Worm (Caenorhabditis elegans) whole organism, L1 larva: ENCODE results near the gene rpl-25.1.
A peak's percentile ranks its signal among the peaks of the same experiment; 100 is the strongest.

ENCODE experiments used
- Y116A8C.19 ChIP-seq: sonication (generic microtip); optimal IDR thresholded peaks from 2 replicates; lab custom pipeline; 2016; ENCODE audit warnings: missing compliant biosample characterization, missing genetic modification characterization, borderline replicate concordance
- alr-1 ChIP-seq: fragments of 200-800 bp; sonication (Bioruptor generic); optimal IDR thresholded peaks from 2 replicates; lab custom pipeline; 2018; ENCODE audit warnings: borderline replicate concordance, mild to moderate bottlenecking, missing genetic modification characterization, missing compliant biosample characterization
- ama-1 ChIP-seq: fragments of 150-350 bp; optimal IDR thresholded peaks from 2 replicates; lab custom pipeline; 2014
- blmp-1 ChIP-seq: fragments of 150-350 bp; optimal IDR thresholded peaks from 2 replicates; lab custom pipeline; 2014; ENCODE audit warnings: missing biosample characterization, missing genetic modification characterization
- ceh-63 ChIP-seq: fragments of 200-800 bp; sonication (Bioruptor generic); optimal IDR thresholded peaks from 2 replicates; lab custom pipeline; 2018; ENCODE audit warnings: mild to moderate bottlenecking, missing genetic modification characterization, missing compliant biosample characterization
- ceh-8 ChIP-seq: fragments of 200-800 bp; sonication (Bioruptor generic); optimal IDR thresholded peaks from 2 replicates; lab custom pipeline; 2018; ENCODE audit warnings: mild to moderate bottlenecking, missing genetic modification characterization, moderate library complexity, missing compliant biosample characterization
- ceh-82 ChIP-seq, 3 experiments: fragments of 150-350 bp in 1 of 3; sonication (generic microtip) in 2 of 3; optimal IDR thresholded peaks; 2 replicates each; lab custom pipeline; 2014 to 2017; ENCODE audit warnings: missing biosample characterization in 3 of 3, missing genetic modification characterization in 3 of 3
- ceh-88 ChIP-seq: fragments of 200-800 bp; sonication (Bioruptor generic); IDR thresholded peaks from 2 replicates; pipeline ENCODE4 v1.3.6; 2022; ENCODE audit warnings: missing genetic modification characterization, missing compliant biosample characterization
- efl-1 ChIP-seq, 4 experiments: fragments of 150-350 bp; optimal IDR thresholded peaks in 3 of 4; peaks in 1 of 4; 1 replicate in 1 of 4; 2 replicates in 3 of 4; lab custom pipeline; 2014; ENCODE audit warnings: missing biosample characterization in 2 of 4, missing genetic modification characterization in 2 of 4, missing genetic modification reagents in 2 of 4
- efl-3 ChIP-seq: fragments of 200-800 bp; sonication (Bioruptor generic); optimal IDR thresholded peaks from 2 replicates; lab custom pipeline; 2018; ENCODE audit warnings: mild to moderate bottlenecking, missing genetic modification characterization, missing compliant biosample characterization
- egl-13 ChIP-seq: sonication (generic microtip); optimal IDR thresholded peaks from 2 replicates; lab custom pipeline; 2016; ENCODE audit warnings: missing genotype, missing genetic modification reagents, missing genetic modification characterization, missing compliant biosample characterization
- egl-27 ChIP-seq, 2 experiments: fragments of 150-350 bp in 1 of 2; sonication (generic microtip); optimal IDR thresholded peaks; 3 replicates each; lab custom pipeline; 2017 to 2018; ENCODE audit warnings: missing biosample characterization in 2 of 2, missing genetic modification characterization in 2 of 2, missing genetic modification reagents in 2 of 2
- elt-2 ChIP-seq: sonication (generic microtip); optimal IDR thresholded peaks from 2 replicates; lab custom pipeline; 2016; ENCODE audit warnings: missing genetic modification characterization, mild to moderate bottlenecking, inconsistent platforms, missing compliant biosample characterization, missing genetic modification reagents
- elt-3 ChIP-seq, 6 experiments: fragments of 150-350 bp in 1 of 6; sonication (generic microtip); optimal IDR thresholded peaks; 2 replicates each; lab custom pipeline; 2017 to 2018; ENCODE audit warnings: missing biosample characterization in 6 of 6, missing genetic modification characterization in 6 of 6, inconsistent platforms in 1 of 6
- fkh-10 ChIP-seq: sonication (generic microtip); optimal IDR thresholded peaks from 2 replicates; lab custom pipeline; 2017; ENCODE audit warnings: missing biosample characterization, missing genetic modification reagents, missing genetic modification characterization
- fkh-4 ChIP-seq: sonication (generic microtip); optimal IDR thresholded peaks from 2 replicates; lab custom pipeline; 2016; ENCODE audit warnings: missing compliant biosample characterization, missing genetic modification characterization, borderline replicate concordance
- fkh-8 ChIP-seq: sonication (generic microtip); optimal IDR thresholded peaks from 2 replicates; lab custom pipeline; 2016; ENCODE audit warnings: mild to moderate bottlenecking, missing genetic modification characterization, missing compliant biosample characterization
- grh-1 ChIP-seq: fragments of 200-800 bp; sonication (Bioruptor generic); IDR thresholded peaks from 2 replicates; pipeline ENCODE4 v1.3.6; 2022; ENCODE audit warnings: missing genetic modification reagents, missing genetic modification characterization, missing compliant biosample characterization
- hlh-17 ChIP-seq: fragments of 200-800 bp; sonication (Bioruptor generic); optimal IDR thresholded peaks from 2 replicates; lab custom pipeline; 2018; ENCODE audit warnings: missing genetic modification characterization, mild to moderate bottlenecking, missing compliant biosample characterization, moderate library complexity, borderline replicate concordance
- jun-1 ChIP-seq: fragments of 150-350 bp; optimal IDR thresholded peaks from 2 replicates; lab custom pipeline; 2014; ENCODE audit warnings: missing biosample characterization, missing genetic modification reagents, missing genetic modification characterization
- lin-14 ChIP-seq: fragments of 200-800 bp; sonication (Bioruptor generic); optimal IDR thresholded peaks from 2 replicates; lab custom pipeline; 2018; ENCODE audit warnings: mild to moderate bottlenecking, missing genetic modification characterization, moderate library complexity, missing compliant biosample characterization
- lin-15B ChIP-seq: fragments of 150-350 bp; sonication (generic microtip); optimal IDR thresholded peaks from 3 replicates; lab custom pipeline; 2014; ENCODE audit warnings: missing biosample characterization, missing genetic modification characterization
- lin-35 ChIP-seq, 2 experiments: fragments of 150-350 bp; optimal IDR thresholded peaks; 2 replicates each; lab custom pipeline; 2014; ENCODE audit warnings: missing biosample characterization in 2 of 2, missing genetic modification characterization in 2 of 2, missing genetic modification reagents in 2 of 2
- lin-39 ChIP-seq: fragments of 150-350 bp; optimal IDR thresholded peaks from 2 replicates; lab custom pipeline; 2014; ENCODE audit warnings: missing biosample characterization, missing genetic modification reagents, missing genetic modification characterization
- lir-3 ChIP-seq: sonication (generic microtip); optimal IDR thresholded peaks from 2 replicates; lab custom pipeline; 2016; ENCODE audit warnings: mild to moderate bottlenecking, missing genetic modification characterization, moderate library complexity, missing compliant biosample characterization; ENCODE audit not compliant: poor library complexity
- mab-9 ChIP-seq: fragments of 200-800 bp; sonication (Bioruptor generic); IDR thresholded peaks from 2 replicates; pipeline ENCODE4 v1.3.6; 2022; ENCODE audit warnings: missing genetic modification reagents, missing genetic modification characterization, missing compliant biosample characterization
- nhr-19 ChIP-seq: fragments of 200-800 bp; sonication (Bioruptor generic); conservative IDR thresholded peaks from 2 replicates; pipeline ENCODE4 v1.3.6; 2022; ENCODE audit warnings: missing genetic modification characterization, missing compliant biosample characterization
- nhr-20 ChIP-seq: sonication (generic microtip); optimal IDR thresholded peaks from 2 replicates; lab custom pipeline; 2016; ENCODE audit warnings: mild to moderate bottlenecking, missing genetic modification characterization, missing compliant biosample characterization
- nhr-71 ChIP-seq: sonication (generic microtip); optimal IDR thresholded peaks from 2 replicates; lab custom pipeline; 2016; ENCODE audit warnings: mild to moderate bottlenecking, missing genetic modification characterization, moderate library complexity, missing compliant biosample characterization
- nhr-77 ChIP-seq: fragments of 150-350 bp; optimal IDR thresholded peaks from 2 replicates; lab custom pipeline; 2014; ENCODE audit warnings: missing biosample characterization, missing genetic modification characterization
- pax-3 ChIP-seq: fragments of 200-800 bp; sonication (Bioruptor generic); optimal IDR thresholded peaks from 2 replicates; lab custom pipeline; 2018; ENCODE audit warnings: mild to moderate bottlenecking, missing genetic modification characterization, moderate library complexity, missing compliant biosample characterization
- pqm-1 ChIP-seq: sonication (generic microtip); optimal IDR thresholded peaks from 3 replicates; lab custom pipeline; 2017; ENCODE audit warnings: missing biosample characterization, missing genetic modification characterization
- rnt-1 ChIP-seq: sonication (generic microtip); optimal IDR thresholded peaks from 2 replicates; lab custom pipeline; 2016; ENCODE audit warnings: mild to moderate bottlenecking, missing genetic modification characterization, moderate library complexity, missing compliant biosample characterization
- skn-1 ChIP-seq: fragments of 150-350 bp; optimal IDR thresholded peaks from 2 replicates; lab custom pipeline; 2014; ENCODE audit warnings: missing biosample characterization, missing genetic modification characterization
- snpc-4 ChIP-seq: fragments of 150-350 bp; optimal IDR thresholded peaks from 2 replicates; lab custom pipeline; 2014; ENCODE audit warnings: missing biosample characterization, missing genetic modification characterization
- snu-23 ChIP-seq: sonication (generic microtip); optimal IDR thresholded peaks from 2 replicates; lab custom pipeline; 2016; ENCODE audit warnings: missing genetic modification characterization, missing compliant biosample characterization
- sptf-1 ChIP-seq: fragments of 150-350 bp; optimal IDR thresholded peaks from 2 replicates; lab custom pipeline; 2014; ENCODE audit warnings: missing biosample characterization, missing genetic modification characterization
- sup-37 ChIP-seq: fragments of 200-800 bp; sonication (Bioruptor generic); optimal IDR thresholded peaks from 2 replicates; lab custom pipeline; 2018; ENCODE audit warnings: mild to moderate bottlenecking, missing genetic modification characterization, missing compliant biosample characterization
- swsn-7 ChIP-seq: sonication (generic microtip); optimal IDR thresholded peaks from 2 replicates; lab custom pipeline; 2016; ENCODE audit warnings: missing genetic modification characterization, missing compliant biosample characterization
- tlp-1 ChIP-seq: fragments of 150-350 bp; optimal IDR thresholded peaks from 2 replicates; lab custom pipeline; 2014; ENCODE audit warnings: missing biosample characterization, missing genetic modification characterization
- unc-130 ChIP-seq: fragments of 150-350 bp; optimal IDR thresholded peaks from 2 replicates; lab custom pipeline; 2017; ENCODE audit warnings: missing biosample characterization, missing genetic modification characterization, inconsistent platforms
- unc-62 ChIP-seq: fragments of 150-350 bp; optimal IDR thresholded peaks from 2 replicates; lab custom pipeline; 2014; ENCODE audit warnings: missing biosample characterization, missing genetic modification reagents, missing genetic modification characterization
- zag-1 ChIP-seq: fragments of 150-350 bp; optimal IDR thresholded peaks from 2 replicates; lab custom pipeline; 2014; ENCODE audit warnings: missing biosample characterization, missing genetic modification characterization
- ztf-4 ChIP-seq: fragments of 150-350 bp; optimal IDR thresholded peaks from 2 replicates; lab custom pipeline; 2014; ENCODE audit warnings: missing biosample characterization, missing genetic modification characterization

rpl-25.1 gene

ce11 chrX:4700083-4700482, 14.9 kb upstream of the rpl-25.1 start:
- TF ChIP-seq egl-13 (tag; lab: Kevin White, UChicago) (no peak), pqm-1 (tag; lab: Kevin White, UChicago) (peak; percentile 15), efl-3 (GFP tag; lab: Kevin White, UChicago) (no peak), pax-3 (tag; lab: Kevin White, UChicago) (no peak), snpc-4 (tag; lab: Kevin White, UChicago) (no peak), grh-1 (GFP tag; lab: Robert Waterston, UW) (no peak), snu-23 (GFP tag; lab: Kevin White, UChicago) (no peak), ztf-4 (no peak), ceh-8 (no peak), ceh-63 (GFP tag; lab: Kevin White, UChicago) (no peak), ceh-88 (no peak), blmp-1 (tag; lab: Kevin White, UChicago) (no peak), swsn-7 (tag; lab: Kevin White, UChicago) (no peak), elt-2 (peak; percentile 75), lin-14 (GFP tag; lab: Kevin White, UChicago) (no peak), ama-1 (lab: Kevin White, UChicago) (no peak), lin-35 (GFP tag; optimal IDR thresholded peaks at IDR 0.05; lab: Kevin White, UChicago) (peak in 1 of 2 experiments; percentile 33), egl-27 (tag; optimal IDR thresholded peaks at IDR 0.05; lab: Kevin White, UChicago) (no peak), efl-1 (optimal IDR thresholded peaks at IDR 0.05; lab: Kevin White, UChicago) (no peak), efl-1 (GFP tag; optimal IDR thresholded peaks at IDR 0.05 in 1 of 2; lab: Kevin White, UChicago) (no peak), mab-9 (GFP tag; lab: Robert Waterston, UW) (no peak), ceh-82 (tag; optimal IDR thresholded peaks at IDR 0.05; lab: Kevin White, UChicago) (no peak), unc-62 (GFP tag; lab: Kevin White, UChicago) (no peak)

ce11 chrX:4704877-4705276, 10.1 kb upstream of the rpl-25.1 start, which contains the start of gene aqp-8:
Gene aqp-8 (minus strand): TSS chrX:4704977.
- no peak for TF ChIP-seq unc-130 (tag; lab: Kevin White, UChicago)
- TF ChIP-seq pax-3 (tag; lab: Kevin White, UChicago), result no peak
- TF ChIP-seq lin-39, result no peak
- no peak for TF ChIP-seq rnt-1 (tag; lab: Kevin White, UChicago)

ce11 chrX:4705666-4706065, 9.3 kb upstream of the rpl-25.1 start:
- TF ChIP-seq nhr-20 (tag; lab: Kevin White, UChicago), result peak; percentile 34
- TF ChIP-seq elt-3 (tag; optimal IDR thresholded peaks at IDR 0.05; lab: Kevin White, UChicago), result peak in 1 of 6 experiments; percentile 23
- TF ChIP-seq tlp-1, result no peak
- TF ChIP-seq lin-35 (GFP tag; optimal IDR thresholded peaks at IDR 0.05; lab: Kevin White, UChicago), result no peak
- TF ChIP-seq lin-14 (GFP tag; lab: Kevin White, UChicago), result peak; percentile 56
- TF ChIP-seq nhr-71 (tag; lab: Kevin White, UChicago), result peak; percentile 33

- TF ChIP-seq lin-15B (no peak), nhr-20 (tag; lab: Kevin White, UChicago) (peak; percentile 53), hlh-17 (GFP tag; lab: Kevin White, UChicago) (no peak), ceh-82 (tag; optimal IDR thresholded peaks at IDR 0.05; lab: Kevin White, UChicago) (peak in 1 of 3 experiments; percentile 40), alr-1 (tag; lab: Kevin White, UChicago) (no peak), unc-130 (tag; lab: Kevin White, UChicago) (peak; percentile 22), zag-1 (tag; lab: Kevin White, UChicago) (no peak), nhr-77 (tag; lab: Kevin White, UChicago) (peak; percentile 7), lir-3 (tag; lab: Kevin White, UChicago) (no peak), sup-37 (GFP tag; lab: Kevin White, UChicago) (no peak), fkh-8 (tag; lab: Kevin White, UChicago) (no peak), fkh-10 (no peak), tlp-1 (no peak), efl-3 (GFP tag; lab: Kevin White, UChicago) (no peak), skn-1 (no peak), sptf-1 (tag; lab: Kevin White, UChicago) (no peak), pax-3 (tag; lab: Kevin White, UChicago) (no peak), fkh-4 (no peak), egl-27 (tag; optimal IDR thresholded peaks at IDR 0.05; lab: Kevin White, UChicago) (no peak), Y116A8C.19 (tag; lab: Kevin White, UChicago) (no peak), blmp-1 (tag; lab: Kevin White, UChicago) (peak; percentile 6), nhr-19 (GFP tag; lab: Robert Waterston, UW) (0 out of 2 replicates have a peak, but pooled peaks have one; percentile 20), jun-1 (tag; lab: Kevin White, UChicago) (peak; percentile 52), rnt-1 (tag; lab: Kevin White, UChicago) (peak; percentile 77)
These were observed 8.2 kb upstream of the rpl-25.1 start, which contains the start of gene dhhc-10 for ce11 chrX:4706755-4707226. Gene dhhc-10 (plus strand): TSS chrX:4707176.
